Fruit fly (Drosophila melanogaster): ENCODE measurements around the gene cni.

dm6 chr2L:16288393-16288731 is 22.2 kb downstream of the cni start:
- TF ChIP-seq ttk (optimal IDR thresholded peaks at IDR 0.05), result no peak
- no peak for TF ChIP-seq Sin3A (optimal IDR thresholded peaks at IDR 0.05)
- no peak for TF ChIP-seq psq (optimal IDR thresholded peaks at IDR 0.05)

Measured in Kc167 (cell line).